Worm (Caenorhabditis elegans): Measurements from ENCODE around the gene C35C5.8.

- TF ChIP-seq unc-39 (tag; optimal IDR thresholded peaks at IDR 0.05) (no peak), ceh-43 (GFP tag; optimal IDR thresholded peaks at IDR 0.05) (no peak)
Observed at ce11 chrX:11547442-11548023, 14.1 kb downstream of the C35C5.8 start.

All from whole organism, mixed stage, embryonic.